Worm (Caenorhabditis elegans) whole organism, early embryonic: ENCODE results near the gene C50F4.8.

Experiments
- B0310.2 ChIP-seq: sonication (generic microtip); optimal IDR thresholded peaks from 2 replicates; lab custom pipeline; 2016; ENCODE audit warnings: mild to moderate bottlenecking, missing genetic modification characterization, missing compliant biosample characterization
- F13C5.2 ChIP-seq: sonication (generic microtip); optimal IDR thresholded peaks from 2 replicates; lab custom pipeline; 2017; ENCODE audit warnings: mild to moderate bottlenecking, missing genetic modification characterization, inconsistent platforms, missing compliant biosample characterization
- aly-1 ChIP-seq: sonication (generic microtip); optimal IDR thresholded peaks from 2 replicates; lab custom pipeline; 2016; ENCODE audit warnings: missing genetic modification characterization, missing compliant biosample characterization
- ama-1 ChIP-seq: fragments of 150-350 bp; optimal IDR thresholded peaks from 2 replicates; lab custom pipeline; 2014
- ceh-13 ChIP-seq: fragments of 200-800 bp; sonication (Bioruptor generic); optimal IDR thresholded peaks from 2 replicates; lab custom pipeline; 2018; ENCODE audit warnings: mild to moderate bottlenecking, missing genetic modification characterization, missing compliant biosample characterization
- ceh-36 ChIP-seq: sonication (generic microtip); optimal IDR thresholded peaks from 2 replicates; lab custom pipeline; 2016; ENCODE audit warnings: missing genetic modification characterization, inconsistent platforms, missing compliant biosample characterization
- ets-7 ChIP-seq: sonication (generic microtip); optimal IDR thresholded peaks from 2 replicates; lab custom pipeline; 2016; ENCODE audit warnings: missing genotype, missing genetic modification characterization, missing compliant biosample characterization
- flt-1 ChIP-seq: fragments of 200-800 bp; sonication (Bioruptor generic); IDR thresholded peaks from 2 replicates; pipeline ENCODE4 v1.3.6; 2022; ENCODE audit warnings: missing genetic modification characterization, missing compliant biosample characterization
- hmbx-1 ChIP-seq: sonication (generic microtip); optimal IDR thresholded peaks from 2 replicates; lab custom pipeline; 2016; ENCODE audit warnings: mild to moderate bottlenecking, missing genetic modification characterization, missing compliant biosample characterization
- hmg-4 ChIP-seq: fragments of 200-800 bp; sonication (Bioruptor generic); optimal IDR thresholded peaks from 2 replicates; lab custom pipeline; 2018; ENCODE audit warnings: mild to moderate bottlenecking, missing genetic modification characterization, missing compliant biosample characterization
- hnd-1 ChIP-seq: sonication (generic microtip); optimal IDR thresholded peaks from 2 replicates; lab custom pipeline; 2016; ENCODE audit warnings: missing genetic modification characterization, missing compliant biosample characterization
- pes-1 ChIP-seq: fragments of 200-800 bp; sonication (Bioruptor generic); IDR thresholded peaks from 2 replicates; pipeline ENCODE4 v1.3.6; 2022; ENCODE audit warnings: missing genetic modification reagents, missing genetic modification characterization, missing compliant biosample characterization
- scrt-1 ChIP-seq: fragments of 200-800 bp; sonication (Bioruptor generic); IDR thresholded peaks from 2 replicates; pipeline ENCODE4 v1.3.6; 2022; ENCODE audit warnings: missing genetic modification characterization, missing compliant biosample characterization
- sea-1 ChIP-seq: fragments of 200-800 bp; sonication (Bioruptor generic); conservative IDR thresholded peaks from 2 replicates; pipeline ENCODE4 v1.3.6; 2022; ENCODE audit warnings: missing genetic modification characterization, missing compliant biosample characterization
- tbx-11 ChIP-seq: fragments of 200-800 bp; sonication (Bioruptor generic); IDR thresholded peaks from 2 replicates; pipeline ENCODE4 v1.3.6; 2022; ENCODE audit warnings: missing genetic modification characterization, missing compliant biosample characterization
- tbx-37 ChIP-seq: fragments of 200-800 bp; sonication (Bioruptor generic); conservative IDR thresholded peaks from 2 replicates; pipeline ENCODE4 v1.3.6; 2022; ENCODE audit warnings: missing genetic modification reagents, missing genetic modification characterization, missing compliant biosample characterization
- tra-4 ChIP-seq: sonication (generic microtip); optimal IDR thresholded peaks from 2 replicates; lab custom pipeline; 2017; ENCODE audit warnings: missing genetic modification characterization, missing compliant biosample characterization

C50F4.8 gene

ce11 chrV:9518832-9519231, at the start of gene C50F4.8:
C50F4.8 (minus strand) TSS chrV:9518859.
- TF ChIP-seq tbx-37 (no peak), ceh-36 (tag; lab: Kevin White, UChicago) (no peak), B0310.2 (tag; lab: Kevin White, UChicago) (no peak), flt-1 (GFP tag; lab: Robert Waterston, UW) (no peak), tra-4 (tag; lab: Kevin White, UChicago) (no peak), hnd-1 (tag; lab: Kevin White, UChicago) (no peak)

ce11 chrV:9563585-9563984, 44.9 kb upstream of the C50F4.8 start:
- TF ChIP-seq ceh-13 (GFP tag; lab: Kevin White, UChicago) (no peak), hmbx-1 (no peak), hnd-1 (tag; lab: Kevin White, UChicago) (no peak), aly-1 (no peak), flt-1 (GFP tag; lab: Robert Waterston, UW) (no peak), tra-4 (tag; lab: Kevin White, UChicago) (no peak), scrt-1 (GFP tag; lab: Robert Waterston, UW) (no peak), B0310.2 (tag; lab: Kevin White, UChicago) (no peak), pes-1 (no peak)

ce11 chrV:9561624-9562179, 43.0 kb upstream of the C50F4.8 start, which contains the start of gene rgef-1:
rgef-1 (minus strand) TSS chrV:9561674.
- TF ChIP-seq tbx-11 (GFP tag; lab: Robert Waterston, UW) (no peak), hnd-1 (tag; lab: Kevin White, UChicago) (no peak), ceh-36 (tag; lab: Kevin White, UChicago) (no peak), tra-4 (tag; lab: Kevin White, UChicago) (no peak), scrt-1 (GFP tag; lab: Robert Waterston, UW) (no peak), hmg-4 (GFP tag; lab: Kevin White, UChicago) (no peak), ceh-13 (GFP tag; lab: Kevin White, UChicago) (no peak), sea-1 (GFP tag; lab: Robert Waterston, UW) (no peak), aly-1 (no peak), ama-1 (lab: Kevin White, UChicago) (no peak), tbx-37 (no peak), ets-7 (tag; lab: Kevin White, UChicago) (no peak), F13C5.2 (tag; lab: Kevin White, UChicago) (no peak), flt-1 (GFP tag; lab: Robert Waterston, UW) (no peak), hmbx-1 (no peak), B0310.2 (tag; lab: Kevin White, UChicago) (no peak)

ce11 chrV:9556668-9557067, 38.0 kb upstream of the C50F4.8 start:
- TF ChIP-seq F13C5.2 (tag; lab: Kevin White, UChicago) = no peak
- no peak for TF ChIP-seq hmbx-1
- no peak for TF ChIP-seq scrt-1 (GFP tag; lab: Robert Waterston, UW)
- no peak for TF ChIP-seq ama-1 (lab: Kevin White, UChicago)
- no peak for TF ChIP-seq tra-4 (tag; lab: Kevin White, UChicago)
- TF ChIP-seq hnd-1 (tag; lab: Kevin White, UChicago) = no peak
- TF ChIP-seq hmg-4 (GFP tag; lab: Kevin White, UChicago) = no peak
- TF ChIP-seq tbx-11 (GFP tag; lab: Robert Waterston, UW) = no peak
- no peak for TF ChIP-seq ets-7 (tag; lab: Kevin White, UChicago)
- TF ChIP-seq B0310.2 (tag; lab: Kevin White, UChicago) = no peak
- no peak for TF ChIP-seq sea-1 (GFP tag; lab: Robert Waterston, UW)
- no peak for TF ChIP-seq aly-1
- no peak for TF ChIP-seq ceh-36 (tag; lab: Kevin White, UChicago)
- TF ChIP-seq tbx-37 = no peak
- no peak for TF ChIP-seq pes-1
- no peak for TF ChIP-seq ceh-13 (GFP tag; lab: Kevin White, UChicago)
- TF ChIP-seq flt-1 (GFP tag; lab: Robert Waterston, UW) = no peak

ce11 chrV:9550313-9550712, 31.7 kb upstream of the C50F4.8 start, which contains the start of gene ehbp-1:
ehbp-1 (plus strand) TSS chrV:9550644.
- TF ChIP-seq flt-1 (GFP tag; lab: Robert Waterston, UW) = no peak
- TF ChIP-seq tra-4 (tag; lab: Kevin White, UChicago) = no peak
- TF ChIP-seq F13C5.2 (tag; lab: Kevin White, UChicago) = no peak
- TF ChIP-seq hmbx-1 = no peak
- TF ChIP-seq ets-7 (tag; lab: Kevin White, UChicago) = no peak
- no peak for TF ChIP-seq ama-1 (lab: Kevin White, UChicago)
- no peak for TF ChIP-seq pes-1
- TF ChIP-seq sea-1 (GFP tag; lab: Robert Waterston, UW) = no peak
- no peak for TF ChIP-seq hnd-1 (tag; lab: Kevin White, UChicago)
- TF ChIP-seq tbx-37 = no peak
- TF ChIP-seq hmg-4 (GFP tag; lab: Kevin White, UChicago) = no peak
- no peak for TF ChIP-seq scrt-1 (GFP tag; lab: Robert Waterston, UW)
- TF ChIP-seq ceh-36 (tag; lab: Kevin White, UChicago) = no peak
- no peak for TF ChIP-seq ceh-13 (GFP tag; lab: Kevin White, UChicago)
- no peak for TF ChIP-seq B0310.2 (tag; lab: Kevin White, UChicago)
- TF ChIP-seq tbx-11 (GFP tag; lab: Robert Waterston, UW) = no peak
- TF ChIP-seq aly-1 = no peak

- TF ChIP-seq sea-1 (GFP tag; lab: Robert Waterston, UW) = no peak
- no peak for TF ChIP-seq ama-1 (lab: Kevin White, UChicago)
- no peak for TF ChIP-seq ceh-36 (tag; lab: Kevin White, UChicago)
- TF ChIP-seq hmg-4 (GFP tag; lab: Kevin White, UChicago) = no peak
- TF ChIP-seq aly-1 = no peak
- no peak for TF ChIP-seq hmbx-1
- no peak for TF ChIP-seq F13C5.2 (tag; lab: Kevin White, UChicago)
- no peak for TF ChIP-seq tra-4 (tag; lab: Kevin White, UChicago)
- no peak for TF ChIP-seq scrt-1 (GFP tag; lab: Robert Waterston, UW)
Observed at ce11 chrV:9549459-9549858, 30.8 kb upstream of the C50F4.8 start, which contains the start of gene nstp-10. nstp-10 (minus strand) TSS chrV:9549836.

ce11 chrV:9546860-9547269, 28.2 kb upstream of the C50F4.8 start, which contains the start of gene his-37:
his-37 (plus strand) TSS chrV:9547105.
- no peak for TF ChIP-seq ama-1 (lab: Kevin White, UChicago)
- TF ChIP-seq ceh-13 (GFP tag; lab: Kevin White, UChicago) = no peak
- 0 out of 2 replicates have a peak, but pooled peaks have one; percentile 34 for TF ChIP-seq tbx-37
- no peak for TF ChIP-seq scrt-1 (GFP tag; lab: Robert Waterston, UW)
- peak; percentile 16 for TF ChIP-seq hmbx-1
- TF ChIP-seq flt-1 (GFP tag; lab: Robert Waterston, UW) = peak; percentile 61
- no peak for TF ChIP-seq hnd-1 (tag; lab: Kevin White, UChicago)
- TF ChIP-seq ceh-36 (tag; lab: Kevin White, UChicago) = no peak
- peak; percentile 53; the same call in 1 of the 2 replicates for TF ChIP-seq pes-1
- TF ChIP-seq aly-1 = no peak
- TF ChIP-seq tbx-11 (GFP tag; lab: Robert Waterston, UW) = no peak
- TF ChIP-seq B0310.2 (tag; lab: Kevin White, UChicago) = no peak
- TF ChIP-seq sea-1 (GFP tag; lab: Robert Waterston, UW) = no peak
- TF ChIP-seq F13C5.2 (tag; lab: Kevin White, UChicago) = peak; percentile 41
- TF ChIP-seq tra-4 (tag; lab: Kevin White, UChicago) = peak; percentile 41
- TF ChIP-seq hmg-4 (GFP tag; lab: Kevin White, UChicago) = peak; percentile 64
- no peak for TF ChIP-seq ets-7 (tag; lab: Kevin White, UChicago)
